Fruit fly (Drosophila melanogaster) whole organism, embryonic: ENCODE data around the gene Kdm2.

ENCODE experiments used
- Abd-B ChIP-seq: fragments of 200-800 bp; sonication (Bioruptor generic); optimal IDR thresholded peaks from 2 replicates; lab custom pipeline; 2018; ENCODE audit warnings: missing biosample characterization, mild to moderate bottlenecking, missing genetic modification characterization, moderate library complexity
- Ada2b ChIP-seq: fragments of 200-800 bp; sonication (Bioruptor generic); IDR thresholded peaks from 2 replicates; pipeline ENCODE4 v1.3.6; 2022; ENCODE audit warnings: missing biosample characterization, missing genetic modification characterization
- CG11093 ChIP-seq: fragments of 200-800 bp; sonication (Bioruptor generic); IDR thresholded peaks from 3 replicates; pipeline ENCODE4 v1.3.6; 2022; ENCODE audit warnings: missing biosample characterization, missing genetic modification characterization
- CG12155 ChIP-seq: fragments of 200-800 bp; sonication (Bioruptor generic); optimal IDR thresholded peaks from 3 replicates; lab custom pipeline; 2016; ENCODE audit warnings: missing biosample characterization, missing genetic modification characterization
- CG13287 ChIP-seq: fragments of 200-800 bp; sonication (Bioruptor generic); IDR thresholded peaks from 2 replicates; pipeline ENCODE4 v1.3.6; 2022; ENCODE audit warnings: missing biosample characterization, missing genetic modification characterization; ENCODE audit not compliant: partially characterized antibody
- CG14667 ChIP-seq: fragments of 200-800 bp; sonication (Bioruptor generic); IDR thresholded peaks from 2 replicates; pipeline ENCODE4 v1.3.6; 2022; ENCODE audit warnings: missing biosample characterization, missing genetic modification characterization
- CG1602 ChIP-seq: fragments of 200-800 bp; sonication (Bioruptor generic); optimal IDR thresholded peaks from 3 replicates; lab custom pipeline; 2016; ENCODE audit warnings: missing biosample characterization, missing genetic modification characterization
- CG16863 ChIP-seq: fragments of 200-800 bp; sonication (Bioruptor generic); optimal IDR thresholded peaks from 3 replicates; lab custom pipeline; 2016; ENCODE audit warnings: missing biosample characterization, missing genetic modification characterization
- CG17568 ChIP-seq: fragments of 200-800 bp; sonication (Bioruptor generic); optimal IDR thresholded peaks from 2 replicates; lab custom pipeline; 2018; ENCODE audit warnings: missing biosample characterization, mild to moderate bottlenecking, missing genetic modification characterization, moderate library complexity
- CG31388 ChIP-seq: fragments of 200-800 bp; sonication (Bioruptor generic); optimal IDR thresholded peaks from 2 replicates; lab custom pipeline; 2016; ENCODE audit warnings: missing biosample characterization, missing genetic modification characterization
- CG33557 ChIP-seq: fragments of 200-800 bp; sonication (Bioruptor generic); optimal IDR thresholded peaks from 2 replicates; lab custom pipeline; 2019; ENCODE audit warnings: missing biosample characterization, mild to moderate bottlenecking, missing genetic modification characterization, moderate library complexity
- CG3407 ChIP-seq: fragments of 200-800 bp; sonication (Bioruptor generic); optimal IDR thresholded peaks from 2 replicates; lab custom pipeline; 2018; ENCODE audit warnings: missing biosample characterization, mild to moderate bottlenecking, missing genetic modification characterization
- CG3726 ChIP-seq: fragments of 200-800 bp; sonication (Bioruptor generic); IDR thresholded peaks from 3 replicates; pipeline ENCODE4, ENCODE4 v1.3.6; 2022; ENCODE audit warnings: missing biosample characterization, missing genetic modification characterization
- CG3838 ChIP-seq: fragments of 200-800 bp; sonication (Bioruptor generic); optimal IDR thresholded peaks from 3 replicates; lab custom pipeline; 2016; ENCODE audit warnings: missing biosample characterization, missing genetic modification characterization
- CG42726 ChIP-seq: fragments of 200-800 bp; sonication (Bioruptor generic); IDR thresholded peaks from 2 replicates; pipeline ENCODE4 v1.3.6; 2022; ENCODE audit warnings: missing biosample characterization, missing genetic modification characterization; ENCODE audit not compliant: partially characterized antibody
- CG4360 ChIP-seq: fragments of 200-800 bp; sonication (Bioruptor generic); IDR thresholded peaks from 2 replicates; pipeline ENCODE4 v1.3.6; 2022; ENCODE audit warnings: missing biosample characterization, missing genetic modification characterization
- CG7928 ChIP-seq: fragments of 200-800 bp; sonication (Bioruptor generic); optimal IDR thresholded peaks from 2 replicates; lab custom pipeline; 2017; ENCODE audit warnings: missing biosample characterization, mild to moderate bottlenecking, missing genetic modification characterization
- CG8089 ChIP-seq: fragments of 200-800 bp; sonication (Bioruptor generic); optimal IDR thresholded peaks from 3 replicates; lab custom pipeline; 2016; ENCODE audit warnings: missing biosample characterization, missing genetic modification characterization
- Doc3 ChIP-seq: fragments of 200-800 bp; sonication (Bioruptor generic); IDR thresholded peaks from 3 replicates; pipeline ENCODE4 v1.3.6; 2022; ENCODE audit warnings: missing biosample characterization, missing genetic modification characterization; ENCODE audit not compliant: partially characterized antibody
- Elba2 ChIP-seq: fragments of 200-800 bp; sonication (Bioruptor generic); optimal IDR thresholded peaks from 3 replicates; lab custom pipeline; 2016; ENCODE audit warnings: missing biosample characterization, missing genetic modification characterization
- Ets97D ChIP-seq: fragments of 200-800 bp; sonication (Bioruptor generic); optimal IDR thresholded peaks from 3 replicates; lab custom pipeline; 2016; ENCODE audit warnings: missing biosample characterization, missing genetic modification characterization
- Gug ChIP-seq: fragments of 200-800 bp; sonication (Bioruptor generic); IDR thresholded peaks from 4 replicates; pipeline ENCODE4 v1.3.6; 2022; ENCODE audit warnings: missing biosample characterization, missing genetic modification characterization
- HHEX ChIP-seq: fragments of 200-800 bp; sonication (Bioruptor generic); optimal IDR thresholded peaks from 3 replicates; lab custom pipeline; 2017; ENCODE audit warnings: missing biosample characterization, mild to moderate bottlenecking, missing genetic modification characterization, missing genetic modification reagents
- HmgZ ChIP-seq: fragments of 200-800 bp; sonication (Bioruptor generic); optimal IDR thresholded peaks from 2 replicates; lab custom pipeline; 2018; ENCODE audit warnings: missing biosample characterization, mild to moderate bottlenecking, missing genetic modification characterization
- Lpt ChIP-seq: fragments of >200 bp; optimal IDR thresholded peaks from 2 replicates; lab custom pipeline; 2018; ENCODE audit warnings: missing biosample characterization, missing genetic modification characterization
- NC2α ChIP-seq: fragments of 200-800 bp; sonication (Bioruptor generic); optimal IDR thresholded peaks from 2 replicates; lab custom pipeline; 2016; ENCODE audit warnings: missing biosample characterization, missing genetic modification characterization
- Poxn ChIP-seq: fragments of 200-800 bp; sonication (Bioruptor generic); IDR thresholded peaks from 2 replicates; pipeline ENCODE4 v1.3.6; 2022; ENCODE audit warnings: missing biosample characterization, missing genetic modification characterization
- Scr ChIP-seq: fragments of 200-800 bp; sonication (Bioruptor generic); IDR thresholded peaks from 2 replicates; pipeline ENCODE4 v1.3.6; 2022; ENCODE audit warnings: missing biosample characterization, missing genetic modification characterization; ENCODE audit not compliant: partially characterized antibody
- Ssrp ChIP-seq: fragments of 200-800 bp; sonication (Bioruptor generic); optimal IDR thresholded peaks from 2 replicates; lab custom pipeline; 2018; ENCODE audit warnings: missing biosample characterization, mild to moderate bottlenecking, missing genetic modification characterization, moderate library complexity
- Trl ChIP-seq, 3 experiments: fragments of >200 bp in 2 of 3; fragments of 200-800 bp in 1 of 3; sonication (Bioruptor generic) in 1 of 3; optimal IDR thresholded peaks; 2 replicates in 1 of 3; 3 replicates in 2 of 3; lab custom pipeline; 2016 to 2017; ENCODE audit warnings: missing biosample characterization in 1 of 3, missing genetic modification characterization in 1 of 3
- bigmax ChIP-seq: fragments of 200-800 bp; sonication (Bioruptor generic); optimal IDR thresholded peaks from 2 replicates; lab custom pipeline; 2018; ENCODE audit warnings: missing biosample characterization, mild to moderate bottlenecking, missing genetic modification characterization
- chinmo ChIP-seq: fragments of 200-800 bp; sonication (Bioruptor generic); IDR thresholded peaks from 4 replicates; pipeline ENCODE4 v1.3.6; 2022; ENCODE audit warnings: missing biosample characterization, missing genetic modification characterization; ENCODE audit not compliant: partially characterized antibody
- exex ChIP-seq: fragments of 200-800 bp; sonication (Bioruptor generic); optimal IDR thresholded peaks from 4 replicates; lab custom pipeline; 2018; ENCODE audit warnings: missing biosample characterization, mild to moderate bottlenecking, missing genetic modification characterization, moderate library complexity
- gsb-n ChIP-seq: fragments of 200-800 bp; sonication (Bioruptor generic); optimal IDR thresholded peaks from 3 replicates; lab custom pipeline; 2018; ENCODE audit warnings: missing biosample characterization, mild to moderate bottlenecking, missing genetic modification characterization
- hb ChIP-seq: fragments of 200-800 bp; sonication (Bioruptor generic); IDR thresholded peaks from 3 replicates; pipeline ENCODE4 v1.3.6; 2022; ENCODE audit warnings: missing biosample characterization, missing genetic modification characterization; ENCODE audit not compliant: partially characterized antibody
- hbn ChIP-seq: fragments of 200-800 bp; sonication (Bioruptor generic); IDR thresholded peaks from 2 replicates; pipeline ENCODE4 v1.3.6; 2022; ENCODE audit warnings: missing biosample characterization, missing genetic modification characterization; ENCODE audit not compliant: partially characterized antibody
- kay ChIP-seq: fragments of 200-800 bp; sonication (Bioruptor generic); optimal IDR thresholded peaks from 2 replicates; lab custom pipeline; 2016; ENCODE audit warnings: missing biosample characterization, missing genetic modification characterization
- lab ChIP-seq: fragments of 200-800 bp; sonication (Bioruptor generic); optimal IDR thresholded peaks from 3 replicates; lab custom pipeline; 2017; ENCODE audit warnings: missing biosample characterization, missing genetic modification characterization, mild to moderate bottlenecking, moderate library complexity, missing genetic modification reagents
- lilli ChIP-seq: fragments of 200-800 bp; sonication (Bioruptor generic); optimal IDR thresholded peaks from 3 replicates; lab custom pipeline; 2016; ENCODE audit warnings: missing biosample characterization, missing genetic modification characterization
- nmo ChIP-seq: fragments of 200-800 bp; sonication (Bioruptor generic); optimal IDR thresholded peaks from 2 replicates; lab custom pipeline; 2018; ENCODE audit warnings: missing biosample characterization, mild to moderate bottlenecking, missing genetic modification characterization, moderate library complexity
- odd ChIP-seq: fragments of 200-800 bp; sonication (Bioruptor generic); optimal IDR thresholded peaks from 2 replicates; lab custom pipeline; 2017; ENCODE audit warnings: missing biosample characterization, mild to moderate bottlenecking, missing genetic modification characterization
- pb ChIP-seq: fragments of 200-800 bp; sonication (Bioruptor generic); optimal IDR thresholded peaks from 3 replicates; lab custom pipeline; 2016; ENCODE audit warnings: missing biosample characterization, missing genetic modification characterization
- prd ChIP-seq, 3 experiments: fragments of >200 bp in 2 of 3; fragments of 200-800 bp in 1 of 3; sonication (Bioruptor generic) in 1 of 3; optimal IDR thresholded peaks in 2 of 3; IDR thresholded peaks in 1 of 3; 2 replicates in 2 of 3; 3 replicates in 1 of 3; pipeline versions ENCODE4 v1.3.6 to Lab custom; 2017 to 2022; ENCODE audit warnings: missing biosample characterization in 1 of 3, missing genetic modification characterization in 1 of 3
- pzg ChIP-seq: fragments of 200-800 bp; sonication (Bioruptor generic); optimal IDR thresholded peaks from 3 replicates; lab custom pipeline; 2018; ENCODE audit warnings: missing biosample characterization, mild to moderate bottlenecking, missing genetic modification characterization, moderate library complexity
- sna ChIP-seq: fragments of 200-800 bp; sonication (Bioruptor generic); IDR thresholded peaks from 2 replicates; pipeline ENCODE4 v1.3.6; 2022; ENCODE audit warnings: missing biosample characterization, missing genetic modification characterization; ENCODE audit not compliant: partially characterized antibody
- sob ChIP-seq: fragments of 200-800 bp; sonication (Bioruptor generic); IDR thresholded peaks from 2 replicates; pipeline ENCODE4 v1.3.6; 2022; ENCODE audit warnings: missing biosample characterization, missing genetic modification characterization
- tna ChIP-seq: fragments of 200-800 bp; sonication (Bioruptor generic); IDR thresholded peaks from 2 replicates; pipeline ENCODE4 v1.3.6; 2022; ENCODE audit warnings: missing biosample characterization, missing genetic modification characterization; ENCODE audit not compliant: partially characterized antibody
- zen2 ChIP-seq: fragments of 200-800 bp; sonication (Bioruptor generic); IDR thresholded peaks from 3 replicates; pipeline ENCODE4 v1.3.6; 2022; ENCODE audit warnings: missing biosample characterization, missing genetic modification characterization; ENCODE audit not compliant: partially characterized antibody

Kdm2 gene

dm6 chr3R:9003600-9004223, 48.6 kb upstream of the Kdm2 start, which contains the start of the genes CG31100 and CG11980 (continued):
- TF ChIP-seq HHEX: no peak
- peak; percentile 78 for TF ChIP-seq Ets97D
- no peak for TF ChIP-seq CG3407
- no peak for TF ChIP-seq Abd-B (GFP tag; lab: Kevin White, UChicago)
- peak; percentile 74 for TF ChIP-seq Scr (GFP tag; lab: Robert Waterston, UW)
- no peak for TF ChIP-seq Poxn (GFP tag; lab: Robert Waterston, UW)
- 0 out of 4 replicates have a peak, but pooled peaks have one; percentile 30 for TF ChIP-seq chinmo (GFP tag; lab: Robert Waterston, UW)
- TF ChIP-seq hb: 0 out of 3 replicates have a peak, but pooled peaks have one; percentile 14
- TF ChIP-seq CG7928 (GFP tag; lab: Kevin White, UChicago): no peak
- TF ChIP-seq Lpt: no peak
- TF ChIP-seq pzg (GFP tag; lab: Kevin White, UChicago): peak; percentile 87
- TF ChIP-seq Trl (optimal IDR thresholded peaks at IDR 0.05; lab: Kevin White, UChicago): no peak
- no peak for TF ChIP-seq Trl (GFP tag; optimal IDR thresholded peaks at IDR 0.05; lab: Kevin White, UChicago)
- peak; percentile 59; the same call in 1 of the 2 replicates for TF ChIP-seq sna (GFP tag; lab: Robert Waterston, UW)
- TF ChIP-seq exex: no peak
- peak; percentile 38 for TF ChIP-seq nmo (GFP tag; lab: Kevin White, UChicago)
- no peak for TF ChIP-seq CG33557
- no peak for TF ChIP-seq Gug
- no peak for TF ChIP-seq odd
- peak; percentile 8 for TF ChIP-seq CG12155 (GFP tag; lab: Kevin White, UChicago)
- TF ChIP-seq CG14667: no peak
- peak; percentile 65; the same call in 1 of the 3 replicates for TF ChIP-seq Doc3 (GFP tag; lab: Robert Waterston, UW)
- no peak for TF ChIP-seq Ssrp (tag; lab: Kevin White, UChicago)
- TF ChIP-seq CG8089 (GFP tag; lab: Kevin White, UChicago): no peak
- no peak for TF ChIP-seq kay (GFP tag; lab: Kevin White, UChicago)
- no peak for TF ChIP-seq gsb-n
- peak; percentile 61 for TF ChIP-seq CG42726 (GFP tag; lab: Robert Waterston, UW)
- no peak for TF ChIP-seq CG3726 (GFP tag; lab: Robert Waterston, UW)
- TF ChIP-seq CG3838 (GFP tag; lab: Kevin White, UChicago): no peak
- peak; percentile 75 for TF ChIP-seq bigmax
- TF ChIP-seq CG17568 (GFP tag; lab: Kevin White, UChicago): no peak
- no peak for TF ChIP-seq Ada2b (GFP tag; lab: Robert Waterston, UW)
- no peak for TF ChIP-seq pb (GFP tag; lab: Kevin White, UChicago)
- no peak for TF ChIP-seq CG11093 (GFP tag; lab: Robert Waterston, UW)
- TF ChIP-seq tna (GFP tag; lab: Robert Waterston, UW): 0 out of 2 replicates have a peak, but pooled peaks have one; percentile 40
- TF ChIP-seq hbn (GFP tag; lab: Robert Waterston, UW): peak; percentile 73
- TF ChIP-seq CG16863 (GFP tag; lab: Kevin White, UChicago): no peak
- TF ChIP-seq CG31388 (GFP tag; lab: Kevin White, UChicago): no peak
- TF ChIP-seq CG13287 (GFP tag; lab: Robert Waterston, UW): peak; percentile 89
- TF ChIP-seq CG1602: no peak
- no peak for TF ChIP-seq lab
- no peak for TF ChIP-seq Elba2 (GFP tag; lab: Kevin White, UChicago)
- TF ChIP-seq prd (optimal IDR thresholded peaks at IDR 0.05; lab: Kevin White, UChicago): no peak
- no peak for TF ChIP-seq prd (GFP tag; IDR thresholded peaks at IDR 0.05; lab: Robert Waterston, UW)
- no peak for TF ChIP-seq NC2α (GFP tag; lab: Kevin White, UChicago)
- TF ChIP-seq CG4360 (GFP tag; lab: Robert Waterston, UW): no peak
- TF ChIP-seq zen2 (GFP tag; lab: Robert Waterston, UW): peak; percentile 55; the same call in 2 of the 3 replicates
- TF ChIP-seq sob (GFP tag; lab: Robert Waterston, UW): no peak
- peak; percentile 56 for TF ChIP-seq HmgZ (tag; lab: Kevin White, UChicago)
- TF ChIP-seq lilli (GFP tag; lab: Kevin White, UChicago): peak; percentile 30
